Fruit fly (Drosophila melanogaster) whole organism, embryonic: ENCODE data around the gene Ptp99A.

ENCODE experiments used
- BEAF-32 ChIP-seq: fragments of 200-800 bp; sonication (Bioruptor generic); optimal IDR thresholded peaks from 3 replicates; lab custom pipeline; 2017; ENCODE audit warnings: missing biosample characterization, missing genetic modification characterization, mild to moderate bottlenecking, moderate library complexity, missing genetic modification reagents
- CG10274 ChIP-seq: fragments of 200-800 bp; sonication (Bioruptor generic); optimal IDR thresholded peaks from 3 replicates; lab custom pipeline; 2017; ENCODE audit warnings: missing biosample characterization, mild to moderate bottlenecking, missing genetic modification characterization
- CG10431 ChIP-seq: fragments of 200-800 bp; sonication (Bioruptor generic); optimal IDR thresholded peaks from 3 replicates; lab custom pipeline; 2018; ENCODE audit warnings: missing biosample characterization, mild to moderate bottlenecking, missing genetic modification characterization
- CG10979 ChIP-seq: fragments of 200-800 bp; sonication (Bioruptor generic); optimal IDR thresholded peaks from 2 replicates; lab custom pipeline; 2018; ENCODE audit warnings: missing biosample characterization, mild to moderate bottlenecking, missing genetic modification characterization, moderate library complexity
- CG11456 ChIP-seq: fragments of 200-800 bp; sonication (Bioruptor generic); IDR thresholded peaks from 3 replicates; pipeline ENCODE4 v1.3.6; 2022; ENCODE audit warnings: missing biosample characterization, missing genetic modification characterization
- CG13424 ChIP-seq: fragments of 200-800 bp; sonication (Bioruptor generic); optimal IDR thresholded peaks from 2 replicates; lab custom pipeline; 2019; ENCODE audit warnings: missing biosample characterization, mild to moderate bottlenecking, missing genetic modification characterization, moderate library complexity
- CG14667 ChIP-seq: fragments of 200-800 bp; sonication (Bioruptor generic); IDR thresholded peaks from 2 replicates; pipeline ENCODE4 v1.3.6; 2022; ENCODE audit warnings: missing biosample characterization, missing genetic modification characterization
- CG17328 ChIP-seq: fragments of 200-800 bp; sonication (Bioruptor generic); IDR thresholded peaks from 2 replicates; pipeline ENCODE4 v1.3.6; 2022; ENCODE audit warnings: missing biosample characterization, missing genetic modification characterization
- CG17359 ChIP-seq: fragments of 200-800 bp; sonication (Bioruptor generic); optimal IDR thresholded peaks from 3 replicates; lab custom pipeline; 2018; ENCODE audit warnings: missing biosample characterization, mild to moderate bottlenecking, missing genetic modification characterization, moderate library complexity
- CG17829 ChIP-seq: fragments of 200-800 bp; optimal IDR thresholded peaks from 2 replicates; lab custom pipeline; 2019; ENCODE audit warnings: missing biosample characterization, mild to moderate bottlenecking, missing genetic modification characterization, moderate library complexity
- CG1832 ChIP-seq: fragments of 200-800 bp; sonication (Bioruptor generic); optimal IDR thresholded peaks from 2 replicates; lab custom pipeline; 2017; ENCODE audit warnings: missing biosample characterization, mild to moderate bottlenecking, missing genetic modification characterization, inconsistent platforms
- CG33557 ChIP-seq: fragments of 200-800 bp; sonication (Bioruptor generic); optimal IDR thresholded peaks from 2 replicates; lab custom pipeline; 2019; ENCODE audit warnings: missing biosample characterization, mild to moderate bottlenecking, missing genetic modification characterization, moderate library complexity
- CG3407 ChIP-seq: fragments of 200-800 bp; sonication (Bioruptor generic); optimal IDR thresholded peaks from 2 replicates; lab custom pipeline; 2018; ENCODE audit warnings: missing biosample characterization, mild to moderate bottlenecking, missing genetic modification characterization
- CG5180 ChIP-seq: fragments of 200-800 bp; sonication (Bioruptor generic); optimal IDR thresholded peaks from 3 replicates; lab custom pipeline; 2017; ENCODE audit warnings: missing biosample characterization, missing genetic modification characterization, mild to moderate bottlenecking, moderate library complexity, missing genetic modification reagents
- CG6175 ChIP-seq: fragments of 200-800 bp; sonication (Bioruptor generic); IDR thresholded peaks from 3 replicates; pipeline ENCODE4 v1.3.6; 2022; ENCODE audit warnings: missing biosample characterization, missing genetic modification characterization
- CG6689 ChIP-seq: fragments of 200-800 bp; sonication (Bioruptor generic); IDR thresholded peaks from 2 replicates; pipeline ENCODE4 v1.3.6; 2022; ENCODE audit warnings: missing biosample characterization, missing genetic modification characterization
- CG6765 ChIP-seq: fragments of 200-800 bp; sonication (Bioruptor generic); optimal IDR thresholded peaks from 3 replicates; lab custom pipeline; 2017; ENCODE audit warnings: missing biosample characterization, mild to moderate bottlenecking, missing genetic modification characterization
- CG7839 ChIP-seq: fragments of 200-800 bp; sonication (Bioruptor generic); optimal IDR thresholded peaks from 3 replicates; lab custom pipeline; 2018; ENCODE audit warnings: missing biosample characterization, mild to moderate bottlenecking, missing genetic modification characterization, moderate library complexity
- CG8388 ChIP-seq: fragments of 200-800 bp; sonication (Bioruptor generic); optimal IDR thresholded peaks from 2 replicates; lab custom pipeline; 2019; ENCODE audit warnings: missing biosample characterization, mild to moderate bottlenecking, missing genetic modification characterization, moderate library complexity
- CHES-1-like ChIP-seq: fragments of 200-800 bp; sonication (Bioruptor generic); optimal IDR thresholded peaks from 2 replicates; lab custom pipeline; 2016; ENCODE audit warnings: missing biosample characterization, missing genetic modification characterization
- CoRest ChIP-seq: fragments of 200-800 bp; sonication (Bioruptor generic); optimal IDR thresholded peaks from 3 replicates; lab custom pipeline; 2018; ENCODE audit warnings: missing biosample characterization, mild to moderate bottlenecking, missing genetic modification characterization, moderate library complexity
- CrebB ChIP-seq: fragments of 200-800 bp; sonication (Bioruptor generic); optimal IDR thresholded peaks from 3 replicates; lab custom pipeline; 2018; ENCODE audit warnings: missing biosample characterization, mild to moderate bottlenecking, missing genetic modification characterization
- D19A ChIP-seq: fragments of 200-800 bp; optimal IDR thresholded peaks from 3 replicates; lab custom pipeline; 2019; ENCODE audit warnings: missing biosample characterization, mild to moderate bottlenecking, missing genetic modification characterization, moderate library complexity
- Dbx ChIP-seq: fragments of 200-800 bp; sonication (Bioruptor generic); IDR thresholded peaks from 3 replicates; pipeline ENCODE4 v1.3.6; 2022; ENCODE audit warnings: missing biosample characterization, missing genetic modification characterization
- Doc2 ChIP-seq: fragments of 200-800 bp; sonication (Bioruptor generic); IDR thresholded peaks from 2 replicates; pipeline ENCODE4 v1.3.6; 2022; ENCODE audit warnings: missing biosample characterization, missing genetic modification characterization
- H2.0 ChIP-seq: fragments of 200-800 bp; sonication (Bioruptor generic); IDR thresholded peaks from 2 replicates; pipeline ENCODE4 v1.3.6; 2022; ENCODE audit warnings: missing biosample characterization, missing genetic modification characterization
- HLH4C ChIP-seq: fragments of 200-800 bp; sonication (Bioruptor generic); IDR thresholded peaks from 3 replicates; pipeline ENCODE4 v1.3.6; 2022; ENCODE audit warnings: missing biosample characterization, missing genetic modification characterization; ENCODE audit not compliant: partially characterized antibody
- Hr51 ChIP-seq, 2 experiments: fragments of 200-800 bp; sonication (Bioruptor generic); optimal IDR thresholded peaks; 2 replicates in 1 of 2; 3 replicates in 1 of 2; lab custom pipeline; 2016 to 2018; ENCODE audit warnings: missing biosample characterization in 2 of 2, missing genetic modification characterization in 2 of 2, mild to moderate bottlenecking in 1 of 2, moderate library complexity in 1 of 2
- Lpt ChIP-seq: fragments of >200 bp; optimal IDR thresholded peaks from 2 replicates; lab custom pipeline; 2018; ENCODE audit warnings: missing biosample characterization, missing genetic modification characterization
- Med ChIP-seq: fragments of 200-800 bp; sonication (Bioruptor generic); peaks from one replicate; lab custom pipeline; 2016; ENCODE audit warnings: missing biosample characterization, missing genetic modification characterization, mild to moderate bottlenecking, inconsistent platforms, moderate library complexity
- Nf-YB ChIP-seq: fragments of 200-800 bp; sonication (Bioruptor generic); optimal IDR thresholded peaks from 3 replicates; lab custom pipeline; 2019; ENCODE audit warnings: missing biosample characterization, mild to moderate bottlenecking, missing genetic modification characterization, moderate library complexity
- ab ChIP-seq: fragments of 200-800 bp; sonication (Bioruptor generic); optimal IDR thresholded peaks from 2 replicates; lab custom pipeline; 2016; ENCODE audit warnings: missing biosample characterization, missing genetic modification characterization
- dysf ChIP-seq: fragments of 200-800 bp; sonication (Bioruptor generic); IDR thresholded peaks from 3 replicates; pipeline ENCODE4 v1.3.6; 2022; ENCODE audit warnings: missing biosample characterization, missing genetic modification characterization
- her ChIP-seq: fragments of 200-800 bp; sonication (Bioruptor generic); optimal IDR thresholded peaks from 2 replicates; lab custom pipeline; 2016; ENCODE audit warnings: missing biosample characterization, missing genetic modification characterization
- ind ChIP-seq: fragments of 200-800 bp; sonication (Bioruptor generic); optimal IDR thresholded peaks from 3 replicates; lab custom pipeline; 2016; ENCODE audit warnings: missing biosample characterization, missing genetic modification characterization
- kay ChIP-seq: fragments of 200-800 bp; sonication (Bioruptor generic); optimal IDR thresholded peaks from 2 replicates; lab custom pipeline; 2016; ENCODE audit warnings: missing biosample characterization, missing genetic modification characterization
- klu ChIP-seq: fragments of 200-800 bp; sonication (Bioruptor generic); IDR thresholded peaks from 2 replicates; pipeline ENCODE4 v1.3.6; 2022; ENCODE audit warnings: missing biosample characterization, missing genetic modification characterization
- lbe ChIP-seq: fragments of 200-800 bp; sonication (Bioruptor generic); optimal IDR thresholded peaks from 2 replicates; lab custom pipeline; 2016; ENCODE audit warnings: missing biosample characterization, mild to moderate bottlenecking, missing genetic modification characterization
- mirr ChIP-seq: fragments of 200-800 bp; sonication (Bioruptor generic); optimal IDR thresholded peaks from 3 replicates; lab custom pipeline; 2018; ENCODE audit warnings: missing biosample characterization, mild to moderate bottlenecking, missing genetic modification characterization
- nom ChIP-seq: fragments of 200-800 bp; sonication (Bioruptor generic); optimal IDR thresholded peaks from 2 replicates; lab custom pipeline; 2017; ENCODE audit warnings: missing biosample characterization, missing genetic modification characterization, mild to moderate bottlenecking, moderate library complexity, missing genetic modification reagents
- org-1 ChIP-seq: fragments of 200-800 bp; sonication (Bioruptor generic); optimal IDR thresholded peaks from 2 replicates; lab custom pipeline; 2017; ENCODE audit warnings: missing biosample characterization, missing genetic modification characterization
- sd ChIP-seq: fragments of 200-800 bp; sonication (Bioruptor generic); optimal IDR thresholded peaks from 3 replicates; lab custom pipeline; 2018; ENCODE audit warnings: missing biosample characterization, mild to moderate bottlenecking, missing genetic modification characterization, moderate library complexity
- slp2 ChIP-seq: fragments of 200-800 bp; sonication (Bioruptor generic); optimal IDR thresholded peaks from 2 replicates; lab custom pipeline; 2016; ENCODE audit warnings: missing biosample characterization, missing genetic modification characterization
- sna ChIP-seq: fragments of 200-800 bp; sonication (Bioruptor generic); IDR thresholded peaks from 2 replicates; pipeline ENCODE4 v1.3.6; 2022; ENCODE audit warnings: missing biosample characterization, missing genetic modification characterization; ENCODE audit not compliant: partially characterized antibody
- tgo ChIP-seq: fragments of 200-800 bp; sonication (Bioruptor generic); IDR thresholded peaks from 3 replicates; pipeline ENCODE4 v1.3.6; 2022; ENCODE audit warnings: missing biosample characterization, missing genetic modification characterization
- toy ChIP-seq: fragments of 200-800 bp; sonication (Bioruptor generic); IDR thresholded peaks from 2 replicates; pipeline ENCODE4 v1.3.6; 2022; ENCODE audit warnings: missing biosample characterization, missing genetic modification characterization
- trem ChIP-seq: fragments of 200-800 bp; optimal IDR thresholded peaks from 3 replicates; lab custom pipeline; 2019; ENCODE audit warnings: missing biosample characterization, mild to moderate bottlenecking, missing genetic modification characterization, moderate library complexity
- twi ChIP-seq: fragments of 200-800 bp; optimal IDR thresholded peaks from 2 replicates; lab custom pipeline; 2019; ENCODE audit warnings: missing biosample characterization, mild to moderate bottlenecking, missing genetic modification characterization, moderate library complexity
- unc-4 ChIP-seq: fragments of 200-800 bp; sonication (Bioruptor generic); IDR thresholded peaks from 2 replicates; pipeline ENCODE4 v1.3.6; 2022; ENCODE audit warnings: missing biosample characterization, missing genetic modification characterization; ENCODE audit not compliant: partially characterized antibody
- vvl ChIP-seq: fragments of 200-800 bp; sonication (Bioruptor generic); IDR thresholded peaks from 2 replicates; pipeline ENCODE4 v1.3.6; 2022; ENCODE audit warnings: missing biosample characterization, missing genetic modification characterization
- zen ChIP-seq: fragments of 200-800 bp; sonication (Bioruptor generic); optimal IDR thresholded peaks from 3 replicates; lab custom pipeline; 2018; ENCODE audit warnings: missing biosample characterization, mild to moderate bottlenecking, missing genetic modification characterization, moderate library complexity

Ptp99A gene

DNA sequence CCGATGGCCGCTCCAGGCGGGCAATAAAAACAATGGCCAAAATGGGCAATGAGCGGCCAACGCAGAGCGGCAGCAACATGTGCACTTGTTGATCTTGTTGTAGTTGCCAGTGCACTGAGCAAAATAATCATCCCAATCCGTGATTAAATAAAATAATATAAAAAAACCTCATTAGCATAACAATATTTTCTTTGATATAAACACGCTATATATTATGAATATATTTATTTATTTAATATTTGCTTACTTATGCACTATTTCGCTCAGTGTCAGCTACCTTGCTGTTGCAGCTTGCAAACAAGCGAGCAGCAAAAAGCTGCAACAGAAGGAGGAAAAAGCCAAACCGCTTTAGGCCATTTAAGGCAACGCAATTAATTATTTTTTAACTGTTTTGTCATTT is 141.9 kb downstream of the Ptp99A start (continued):
- TF ChIP-seq CG33557 (GFP tag; lab: Kevin White, UChicago) (no peak), CHES-1-like (no peak), tgo (GFP tag; lab: Robert Waterston, UW) (peak; percentile 42; the same call in 1 of the 3 replicates), trem (tag; lab: Kevin White, UChicago) (peak; percentile 4), D19A (tag; lab: Kevin White, UChicago) (peak; percentile 15), H2.0 (GFP tag; lab: Robert Waterston, UW) (no peak), mirr (no peak), CG10979 (tag; lab: Kevin White, UChicago) (peak; percentile 53), twi (no peak), ind (GFP tag; lab: Kevin White, UChicago) (no peak), Dbx (GFP tag; lab: Robert Waterston, UW) (no peak), CG17829 (tag; lab: Kevin White, UChicago) (peak; percentile 47), her (GFP tag; lab: Kevin White, UChicago) (no peak), CG8388 (GFP tag; lab: Kevin White, UChicago) (peak; percentile 39), CG6175 (no peak), lbe (GFP tag; lab: Kevin White, UChicago) (peak; percentile 46), Doc2 (no peak), CG11456 (GFP tag; lab: Robert Waterston, UW) (0 out of 3 replicates have a peak, but pooled peaks have one; percentile 11), Lpt (GFP tag; lab: Kevin White, UChicago) (no peak), zen (tag; lab: Kevin White, UChicago) (peak; percentile 78), unc-4 (GFP tag; lab: Robert Waterston, UW) (no peak), CG7839 (peak; percentile 38), CrebB (tag; lab: Kevin White, UChicago) (no peak), CG13424 (tag; lab: Kevin White, UChicago) (peak; percentile 30)

DNA sequence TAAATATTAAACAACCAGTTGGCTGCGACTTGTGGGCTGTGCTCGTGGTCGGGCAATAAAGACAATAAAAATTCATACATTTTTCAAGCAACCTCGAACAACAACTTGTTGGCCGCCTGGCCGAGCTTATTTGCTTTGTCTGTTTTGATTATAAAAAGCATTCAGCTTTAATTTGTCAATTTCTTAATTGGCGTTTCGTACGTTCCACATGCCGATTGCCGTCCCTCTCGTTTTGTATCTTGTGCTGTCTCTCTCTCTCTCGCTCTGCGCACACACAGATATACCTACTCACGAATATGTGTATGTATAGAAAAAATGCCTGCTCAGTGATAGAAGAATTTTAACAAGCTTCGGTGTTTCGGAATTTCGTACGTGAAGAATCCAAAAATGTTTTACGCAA is 142.8 kb downstream of the Ptp99A start:
- TF ChIP-seq sna: no peak
- TF ChIP-seq toy (GFP tag; lab: Robert Waterston, UW): no peak
- peak; percentile 29 for TF ChIP-seq CG1832 (GFP tag; lab: Kevin White, UChicago)
- TF ChIP-seq org-1 (GFP tag; lab: Kevin White, UChicago): no peak
- no peak for TF ChIP-seq CG3407 (GFP tag; lab: Kevin White, UChicago)
- TF ChIP-seq CG14667 (GFP tag; lab: Robert Waterston, UW): no peak
- TF ChIP-seq CG6765 (GFP tag; lab: Kevin White, UChicago): no peak
- TF ChIP-seq CG10431 (GFP tag; lab: Kevin White, UChicago): no peak
- no peak for TF ChIP-seq slp2 (GFP tag; lab: Kevin White, UChicago)
- TF ChIP-seq ab (GFP tag; lab: Kevin White, UChicago): no peak
- no peak for TF ChIP-seq CG10274 (GFP tag; lab: Kevin White, UChicago)
- no peak for TF ChIP-seq HLH4C (GFP tag; lab: Robert Waterston, UW)
- TF ChIP-seq nom (GFP tag; lab: Kevin White, UChicago): no peak
- peak; percentile 33; the same call in 1 of the 2 replicates for TF ChIP-seq vvl (GFP tag; lab: Robert Waterston, UW)
- TF ChIP-seq sd: peak; percentile 69
- TF ChIP-seq klu: no peak
- no peak for TF ChIP-seq CG6689 (GFP tag; lab: Robert Waterston, UW)
- TF ChIP-seq Hr51 (GFP tag; optimal IDR thresholded peaks at IDR 0.05; lab: Kevin White, UChicago): no peak
- no peak for TF ChIP-seq dysf (GFP tag; lab: Robert Waterston, UW)
- TF ChIP-seq CG17328 (GFP tag; lab: Robert Waterston, UW): no peak
- peak; percentile 61 for TF ChIP-seq CG5180 (GFP tag; lab: Kevin White, UChicago)
- peak; percentile 77 for TF ChIP-seq Nf-YB (GFP tag; lab: Kevin White, UChicago)
- TF ChIP-seq Med (GFP tag; lab: Kevin White, UChicago): peak; percentile 28
- TF ChIP-seq BEAF-32 (GFP tag; lab: Kevin White, UChicago): no peak
- TF ChIP-seq CG10979 (tag; lab: Kevin White, UChicago): no peak
- no peak for TF ChIP-seq CoRest (tag; lab: Kevin White, UChicago)
- TF ChIP-seq kay (GFP tag; lab: Kevin White, UChicago): no peak
- TF ChIP-seq CG17359 (tag; lab: Kevin White, UChicago): no peak
